Fruit fly (Drosophila melanogaster): ENCODE results near the gene vih.

vih gene

DNA sequence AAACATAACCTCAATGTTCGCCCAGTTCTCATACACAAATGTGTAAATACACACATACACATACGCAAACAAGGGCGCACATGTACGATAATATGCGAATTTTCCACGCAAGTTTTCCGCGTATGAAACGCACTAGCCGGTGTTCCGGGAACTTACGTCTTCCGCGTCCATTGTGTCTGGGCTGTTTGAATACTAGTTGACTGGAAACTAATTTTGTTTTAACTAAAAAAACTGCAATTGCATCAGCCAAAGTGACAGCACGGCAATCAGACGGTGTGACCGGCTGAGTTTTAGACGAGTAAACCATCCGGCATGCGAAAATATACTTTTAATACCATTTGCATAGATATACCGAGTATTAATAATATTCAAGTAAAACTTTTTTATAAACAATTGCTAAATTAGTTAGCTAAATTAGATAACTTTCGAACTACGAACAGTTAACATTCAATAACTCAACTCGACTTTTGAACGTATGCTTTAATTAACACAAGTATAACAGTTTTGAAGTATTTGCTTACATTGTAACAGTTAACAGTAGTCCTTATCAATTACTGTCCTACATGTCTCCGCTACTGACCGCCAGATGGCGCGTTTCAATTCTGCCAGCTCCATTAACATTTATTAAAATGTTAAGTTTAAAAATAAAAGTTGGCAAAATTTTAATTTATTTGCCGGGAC lies 22.5 kb downstream of the vih start, which contains the start of gene eIF2beta (continued):
- TF ChIP-seq CG8119 (GFP tag; IDR thresholded peaks at IDR 0.05) (no peak), Blimp-1 (GFP tag; optimal IDR thresholded peaks at IDR 0.05) (no peak), cyc (GFP tag; optimal IDR thresholded peaks at IDR 0.05) (peak; percentile 58), CG6792 (GFP tag; optimal IDR thresholded peaks at IDR 0.05) (no peak), Sox102F (GFP tag; optimal IDR thresholded peaks at IDR 0.05) (peak; percentile 75), pdm3 (GFP tag; optimal IDR thresholded peaks at IDR 0.05) (peak; percentile 65), Met (GFP tag; optimal IDR thresholded peaks at IDR 0.05) (peak; percentile 74), spab (GFP tag; optimal IDR thresholded peaks at IDR 0.05) (no peak), Ets21C (GFP tag; optimal IDR thresholded peaks at IDR 0.05) (no peak), net (GFP tag; optimal IDR thresholded peaks at IDR 0.05) (peak; percentile 62), salr (GFP tag; optimal IDR thresholded peaks at IDR 0.05) (no peak), CG7368 (GFP tag; optimal IDR thresholded peaks at IDR 0.05) (peak; percentile 6), eg (GFP tag; IDR thresholded peaks at IDR 0.05) (no peak), CG3919 (GFP tag; optimal IDR thresholded peaks at IDR 0.05) (peak; percentile 81), Lpt (GFP tag; optimal IDR thresholded peaks at IDR 0.05) (no peak), Hr4 (GFP tag; optimal IDR thresholded peaks at IDR 0.05) (peak; percentile 59), topi (GFP tag; optimal IDR thresholded peaks at IDR 0.05) (peak; percentile 49), svp (GFP tag) (peak; percentile 67), Sox14 (GFP tag; optimal IDR thresholded peaks at IDR 0.05) (peak; percentile 18), CG11762 (GFP tag; optimal IDR thresholded peaks at IDR 0.05; ENCODE audit: insufficient read depth) (peak; percentile 15), CG8632 (GFP tag; optimal IDR thresholded peaks at IDR 0.05) (peak; percentile 15), CG3032 (tag; optimal IDR thresholded peaks at IDR 0.05) (no peak), Hr39 (GFP tag; optimal IDR thresholded peaks at IDR 0.05) (peak; percentile 31), Eip93F (GFP tag; optimal IDR thresholded peaks at IDR 0.05) (no peak), CG10669 (GFP tag; optimal IDR thresholded peaks at IDR 0.05) (no peak), acj6 (GFP tag; optimal IDR thresholded peaks at IDR 0.05) (peak; percentile 48), Smox (GFP tag; optimal IDR thresholded peaks at IDR 0.05) (peak; percentile 45), Gug (GFP tag; IDR thresholded peaks at IDR 0.05) (no peak)

dm6 chr3L:12529431-12530007 lies 25.4 kb downstream of the vih start:
- TF ChIP-seq salr (GFP tag; optimal IDR thresholded peaks at IDR 0.05) (peak in 1 of 2 experiments; percentile 63), CG6854 (GFP tag; optimal IDR thresholded peaks at IDR 0.05) (peak; percentile 9), CG11902 (GFP tag; optimal IDR thresholded peaks at IDR 0.05) (peak; percentile 18), net (GFP tag; optimal IDR thresholded peaks at IDR 0.05) (peak; percentile 71), acj6 (GFP tag; optimal IDR thresholded peaks at IDR 0.05) (peak; percentile 69), CG8319 (GFP tag; optimal IDR thresholded peaks at IDR 0.05) (peak; percentile 21), achi (GFP tag; optimal IDR thresholded peaks at IDR 0.05) (peak; percentile 55), Eip78C (GFP tag) (peak; percentile 94), OdsH (GFP tag; optimal IDR thresholded peaks at IDR 0.05) (peak; percentile 72), cyc (GFP tag; optimal IDR thresholded peaks at IDR 0.05) (peak; percentile 56), Ets21C (GFP tag; optimal IDR thresholded peaks at IDR 0.05) (peak; percentile 60), CG3032 (tag; optimal IDR thresholded peaks at IDR 0.05) (peak; percentile 46), CG6792 (GFP tag; optimal IDR thresholded peaks at IDR 0.05) (peak; percentile 63), CG15336 (GFP tag; IDR thresholded peaks at IDR 0.05) (peak; percentile 60), Lpt (GFP tag; optimal IDR thresholded peaks at IDR 0.05) (peak; percentile 40), vri (GFP tag; optimal IDR thresholded peaks at IDR 0.05) (peak; percentile 71), CG11294 (GFP tag; IDR thresholded peaks at IDR 0.05) (peak; percentile 64), Gug (GFP tag; IDR thresholded peaks at IDR 0.05) (peak; percentile 51), dsx (GFP tag; optimal IDR thresholded peaks at IDR 0.05; ENCODE audit: poor library complexity, severe bottlenecking) (peak; percentile 60), CG16779 (tag; optimal IDR thresholded peaks at IDR 0.05) (peak; percentile 40), Blimp-1 (GFP tag; optimal IDR thresholded peaks at IDR 0.05) (no peak), eg (GFP tag; IDR thresholded peaks at IDR 0.05) (peak; percentile 86), Hr4 (GFP tag; optimal IDR thresholded peaks at IDR 0.05) (peak; percentile 68), dac (GFP tag; optimal IDR thresholded peaks at IDR 0.05) (peak; percentile 47), CG3919 (GFP tag; optimal IDR thresholded peaks at IDR 0.05) (peak; percentile 67), fd59A (GFP tag; optimal IDR thresholded peaks at IDR 0.05) (no peak), CG10631 (GFP tag; optimal IDR thresholded peaks at IDR 0.05) (peak; percentile 44), lz (GFP tag; optimal IDR thresholded peaks at IDR 0.05) (peak; percentile 61), CG6163 (GFP tag; IDR thresholded peaks at IDR 0.05) (peak; percentile 76), topi (GFP tag; optimal IDR thresholded peaks at IDR 0.05) (peak; percentile 76), CG11762 (GFP tag; optimal IDR thresholded peaks at IDR 0.05; ENCODE audit: insufficient read depth) (peak; percentile 38), CG7368 (GFP tag; optimal IDR thresholded peaks at IDR 0.05) (peak; percentile 48), CG8632 (GFP tag; optimal IDR thresholded peaks at IDR 0.05) (peak; percentile 61), CG32006 (GFP tag; optimal IDR thresholded peaks at IDR 0.05) (peak; percentile 65), fd85E (GFP tag; optimal IDR thresholded peaks at IDR 0.05) (no peak), Smox (GFP tag; optimal IDR thresholded peaks at IDR 0.05) (peak; percentile 62), pdm3 (GFP tag; optimal IDR thresholded peaks at IDR 0.05) (peak; percentile 70)

All from whole organism, prepupa.